Worm (Caenorhabditis elegans) whole organism, dauer: Measurements from ENCODE around the gene pqn-39.

ENCODE experiments used
- unc-62 ChIP-seq: sonication (generic microtip); optimal IDR thresholded peaks from 2 replicates; lab custom pipeline; 2017; ENCODE audit warnings: missing biosample characterization, missing genetic modification reagents, missing genetic modification characterization

The pqn-39 gene

DNA sequence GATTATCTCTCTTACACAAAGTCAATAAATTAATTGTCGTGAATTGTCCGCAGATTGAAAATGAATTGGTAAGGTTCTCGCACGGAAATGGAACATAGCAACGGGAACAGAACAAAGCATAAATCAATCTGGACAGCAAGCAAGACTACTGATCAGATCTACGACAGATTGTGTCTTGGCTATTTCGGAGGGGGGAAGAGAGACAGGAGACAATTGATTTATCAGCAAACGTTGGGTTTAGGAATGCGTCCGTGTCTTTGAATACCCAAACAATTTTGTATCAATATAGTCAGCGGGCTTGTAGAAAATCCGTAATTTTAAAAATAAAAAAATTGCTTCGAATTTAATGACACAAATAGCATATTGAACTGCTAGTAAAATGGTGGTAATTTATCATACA lies 27.2 kb downstream of the pqn-39 start:
- no peak for TF ChIP-seq unc-62 (GFP tag; lab: Kevin White, UChicago)

DNA sequence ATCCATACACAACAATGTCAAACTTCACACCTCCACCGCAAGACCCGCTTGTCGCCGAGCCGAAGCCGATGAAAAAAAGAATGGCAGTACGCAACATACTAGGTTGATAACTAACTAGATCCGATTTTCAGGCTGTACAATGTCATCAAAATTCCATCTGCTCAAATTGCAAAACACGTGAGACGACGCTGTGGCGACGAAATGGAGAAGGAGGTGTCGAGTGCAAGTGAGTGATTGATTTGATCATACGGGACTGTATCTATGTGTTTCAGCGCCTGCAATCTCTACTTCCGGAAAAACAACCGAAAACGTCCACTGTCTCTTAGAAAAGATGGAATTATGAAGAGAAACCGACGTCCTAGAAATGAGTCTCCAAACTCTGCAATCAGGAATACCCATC lies 28.2 kb downstream of the pqn-39 start:
- TF ChIP-seq unc-62 (GFP tag; lab: Kevin White, UChicago) = no peak

DNA sequence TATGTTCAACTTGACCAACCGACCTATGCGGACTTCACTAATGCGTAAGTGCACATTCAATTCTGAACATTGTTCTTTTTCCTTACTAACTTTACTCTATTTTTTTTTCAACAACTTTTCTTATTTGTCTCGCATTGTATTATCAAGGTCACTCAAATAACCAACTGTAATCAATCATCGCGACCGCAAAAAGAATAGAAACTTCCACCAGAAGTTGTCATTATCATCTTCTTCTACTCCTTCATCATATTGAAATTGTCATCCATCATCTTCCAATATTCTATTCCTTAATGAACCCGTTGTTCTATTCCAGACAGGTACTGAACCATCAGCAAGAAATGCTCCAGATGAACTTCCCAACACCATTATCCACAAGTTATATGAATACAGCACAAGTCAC lies 29.1 kb downstream of the pqn-39 start:
- no peak for TF ChIP-seq unc-62 (GFP tag; lab: Kevin White, UChicago)

DNA sequence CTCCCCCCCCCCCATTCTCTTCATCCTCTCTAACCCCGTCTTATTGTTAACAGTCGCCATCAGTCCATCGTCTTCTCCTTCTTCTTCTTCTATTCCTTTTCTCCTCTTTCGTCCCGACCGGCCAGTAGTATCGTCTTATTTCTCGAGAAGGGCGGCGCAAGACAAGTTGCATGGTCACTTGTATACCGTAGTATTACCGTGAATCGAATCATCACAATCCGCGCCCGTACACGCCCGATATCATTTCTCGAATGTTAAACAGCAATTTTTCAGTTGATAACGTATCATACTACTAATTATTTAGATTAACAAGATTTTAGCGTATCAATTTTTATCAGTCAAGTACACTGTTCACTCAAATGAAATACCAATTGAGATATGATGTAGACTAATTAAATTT lies 30.6 kb downstream of the pqn-39 start:
- TF ChIP-seq unc-62 (GFP tag; lab: Kevin White, UChicago) = no peak

DNA sequence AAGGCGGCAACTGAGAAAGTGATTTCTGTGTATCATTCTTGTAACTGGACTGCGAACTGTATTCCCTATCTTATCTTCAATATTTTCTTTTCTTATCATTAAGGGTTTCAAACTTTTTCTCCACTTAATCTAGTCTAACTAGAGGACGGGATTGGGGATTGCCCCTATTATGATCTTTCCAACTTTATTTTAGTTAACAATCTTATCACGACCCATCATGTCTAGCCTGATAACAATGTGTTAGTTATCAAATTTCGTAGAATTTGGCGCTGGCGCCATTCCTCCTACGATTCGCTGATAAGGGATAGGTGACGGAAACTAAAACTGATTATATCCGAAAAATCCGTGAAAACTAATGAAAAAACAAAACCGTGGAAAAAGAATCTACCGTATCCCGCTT lies 31.1 kb downstream of the pqn-39 start:
- TF ChIP-seq unc-62 (GFP tag; lab: Kevin White, UChicago) = no peak

DNA sequence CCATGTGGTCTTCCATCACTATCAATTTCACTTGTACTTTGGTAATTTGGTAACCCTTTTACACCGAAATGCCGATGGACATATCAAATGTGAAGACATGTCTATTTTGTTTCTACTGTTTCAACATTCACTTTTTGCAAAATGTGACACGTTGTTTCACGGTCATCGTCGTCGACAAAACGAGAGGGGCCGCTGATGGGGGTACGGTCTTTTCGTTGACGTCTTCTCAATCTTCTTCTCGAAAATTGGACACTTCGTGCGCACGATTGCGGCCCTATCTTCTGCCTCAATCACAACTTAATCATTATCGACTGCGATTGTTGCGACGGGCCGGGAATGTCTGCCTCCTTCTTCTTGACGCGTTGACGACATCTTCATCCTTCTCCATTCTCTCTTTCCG lies 31.8 kb downstream of the pqn-39 start:
- TF ChIP-seq unc-62 (GFP tag; lab: Kevin White, UChicago) = no peak

DNA sequence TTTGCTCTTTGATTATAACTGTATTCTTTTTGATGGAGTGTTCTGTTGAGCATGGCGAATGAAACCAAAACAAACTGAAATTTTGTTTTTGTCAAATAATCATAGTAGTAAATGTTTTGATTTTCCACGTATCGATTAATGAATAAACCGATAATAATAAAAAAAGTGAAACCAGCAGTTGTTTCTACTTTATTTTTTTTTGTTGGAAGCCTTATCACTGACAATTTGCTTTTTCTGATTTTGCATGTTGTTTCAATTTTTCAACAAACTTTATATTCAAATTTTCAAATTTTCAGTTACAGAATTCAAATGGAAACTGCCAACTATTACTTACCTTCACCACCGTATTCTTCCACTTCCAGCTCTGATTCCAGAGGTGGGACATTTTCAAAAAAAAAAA lies 33.9 kb downstream of the pqn-39 start, which contains the start of gene elt-3:
TSS of gene elt-3 (plus strand) at position 301 of the 400 bp plus-strand sequence.
- TF ChIP-seq unc-62 (GFP tag; lab: Kevin White, UChicago) = no peak

DNA sequence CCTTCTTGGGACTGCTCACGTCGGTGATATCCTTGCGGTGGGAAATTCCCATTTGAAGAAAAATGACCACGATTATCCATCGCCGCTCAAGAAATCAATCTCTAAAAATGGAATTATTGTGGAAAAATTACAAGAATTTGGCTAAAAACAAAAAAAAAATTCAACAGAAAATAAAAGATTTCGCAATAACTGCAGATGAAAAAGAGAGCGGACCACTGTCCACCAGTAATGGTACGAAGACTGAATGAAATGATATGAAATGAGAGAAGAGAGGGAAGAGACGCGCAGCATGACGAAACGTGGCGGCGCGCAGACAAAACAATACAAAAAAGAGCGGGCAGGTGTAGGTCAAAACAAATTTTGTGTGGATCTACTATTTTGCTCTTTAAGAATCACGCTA lies 38.9 kb downstream of the pqn-39 start, which contains the start of gene meg-1:
TSS of gene meg-1 (minus strand) at position 101 of the 400 bp plus-strand sequence.
- TF ChIP-seq unc-62 (GFP tag; lab: Kevin White, UChicago) = no peak

DNA sequence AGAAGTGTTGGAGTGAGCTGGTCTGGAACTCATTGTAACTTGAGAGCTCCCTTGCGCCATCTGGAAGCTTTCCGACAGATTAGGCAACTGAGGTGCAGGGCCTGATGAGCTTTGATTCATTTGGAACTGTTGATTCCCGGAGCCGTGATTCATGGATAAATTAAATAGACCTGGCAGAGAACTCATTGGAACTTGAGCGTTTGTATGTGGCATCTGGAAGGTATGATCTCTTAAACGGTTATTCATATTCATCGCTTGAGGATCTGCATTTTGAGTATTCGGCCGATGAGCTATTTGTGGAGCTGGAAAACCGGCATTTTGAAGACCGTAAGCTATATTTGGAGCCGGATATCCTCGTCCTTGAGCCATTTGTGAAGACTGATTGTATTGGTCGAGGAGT lies 39.9 kb downstream of the pqn-39 start:
- no peak for TF ChIP-seq unc-62 (GFP tag; lab: Kevin White, UChicago)

DNA sequence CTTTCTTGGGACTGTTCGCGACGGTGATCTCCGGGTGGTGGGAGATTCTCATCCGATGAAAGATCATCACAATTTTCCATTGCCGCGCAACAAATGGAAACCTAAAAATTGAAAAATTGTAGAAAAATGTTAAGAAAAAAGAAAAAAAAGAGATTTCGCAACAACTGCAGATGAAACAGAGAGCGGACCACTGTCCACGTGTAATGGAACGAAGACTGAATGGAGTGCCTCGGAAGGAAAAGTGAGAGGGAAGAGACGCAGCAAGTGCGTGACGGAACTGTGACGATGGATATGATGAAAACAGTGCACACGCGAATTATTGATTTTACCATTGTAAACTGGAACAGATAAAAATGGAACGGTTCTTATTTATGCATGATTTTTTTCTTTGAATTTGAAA lies 42.4 kb downstream of the pqn-39 start, which contains the start of gene meg-2:
TSS of gene meg-2 (minus strand) at position 101 of the 400 bp plus-strand sequence.
- TF ChIP-seq unc-62 (GFP tag; lab: Kevin White, UChicago) = no peak

DNA sequence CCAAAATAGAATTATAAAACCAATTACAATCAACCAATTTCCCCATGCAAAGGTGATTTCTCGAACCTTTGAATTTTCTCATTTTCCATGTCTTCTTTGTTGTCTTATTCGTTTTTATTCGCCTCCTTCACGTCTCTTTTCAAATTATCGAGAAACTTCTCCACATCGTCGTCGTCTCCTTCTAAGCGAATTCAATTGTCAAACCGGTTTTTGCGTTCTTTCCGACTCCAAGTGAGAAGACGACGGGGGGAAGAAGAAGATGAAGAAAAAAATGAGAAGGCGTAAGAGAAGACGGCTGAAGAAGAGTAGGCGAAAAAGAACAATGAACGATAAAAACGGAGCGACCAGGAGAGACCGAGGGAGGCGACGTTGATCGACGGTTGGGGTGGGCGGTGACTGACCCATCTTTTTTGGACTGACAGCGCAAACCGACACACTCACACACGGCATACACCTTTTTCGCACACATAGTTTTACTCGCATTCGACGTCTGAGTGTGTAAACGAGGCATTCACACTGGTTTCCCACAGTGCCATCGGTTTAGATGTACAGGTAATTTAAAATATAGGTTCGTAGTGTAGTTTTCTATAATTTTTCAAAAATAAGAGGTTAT lies 48.0 kb downstream of the pqn-39 start:
- TF ChIP-seq unc-62 (GFP tag; lab: Kevin White, UChicago) = no peak

DNA sequence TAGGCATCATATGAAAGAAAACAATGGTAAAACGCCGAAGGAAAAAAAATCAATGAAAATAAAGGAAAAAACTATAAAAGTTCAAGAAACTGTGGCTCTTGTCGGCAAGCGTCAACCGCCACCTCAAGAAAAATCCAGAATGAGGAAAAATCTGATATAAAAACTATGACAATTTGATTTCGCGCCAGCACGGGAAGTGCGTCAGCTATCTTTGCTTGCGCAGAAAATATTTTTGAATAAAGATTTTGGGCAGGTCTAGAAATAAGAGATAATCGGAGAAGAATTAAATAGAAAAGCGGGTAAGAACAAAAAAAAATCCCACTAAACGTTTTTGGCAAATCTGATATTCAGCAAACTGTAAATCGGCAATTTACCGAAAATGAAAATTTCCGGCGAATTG lies 50.3 kb downstream of the pqn-39 start:
- TF ChIP-seq unc-62 (GFP tag; lab: Kevin White, UChicago) = no peak

DNA sequence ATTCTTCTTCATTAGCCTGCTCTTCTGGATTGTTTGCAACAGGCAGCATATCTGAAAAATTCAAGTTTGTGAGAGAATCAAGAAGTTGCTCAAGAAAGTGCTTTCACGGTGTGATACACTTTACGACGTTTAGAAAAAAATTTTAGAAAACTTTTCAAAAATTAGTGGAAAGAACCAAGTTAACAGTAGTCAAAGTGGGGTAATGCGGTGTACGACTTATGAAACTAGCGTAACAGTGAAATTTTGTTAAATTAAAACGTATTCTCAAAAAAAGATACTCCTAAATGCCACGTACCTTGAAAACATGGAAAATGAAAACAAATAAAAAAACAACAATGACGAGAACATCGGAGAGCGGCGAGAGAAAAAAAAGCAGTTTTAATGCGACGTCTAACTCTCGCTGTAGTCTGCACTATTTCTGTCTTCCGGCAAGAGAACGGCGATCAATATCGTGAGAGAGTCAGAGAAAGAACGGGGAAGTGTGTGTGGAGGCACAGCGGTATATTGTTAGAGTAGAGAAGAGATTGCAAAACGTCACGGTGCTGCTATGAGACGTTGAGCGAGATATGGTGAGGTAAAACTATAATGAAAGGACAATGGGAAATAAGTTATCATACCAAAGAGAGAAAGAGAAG lies 51.2 kb downstream of the pqn-39 start, which contains the start of gene ekl-5:
TSS of gene ekl-5 (minus strand) at position 51 of the 635 bp plus-strand sequence.
- TF ChIP-seq unc-62 (GFP tag; lab: Kevin White, UChicago) = no peak
